Fruit fly (Drosophila melanogaster): ENCODE results near the gene CG15446.
A peak's percentile ranks its signal among the peaks of the same experiment; 100 is the strongest.

CG15446 gene

DNA sequence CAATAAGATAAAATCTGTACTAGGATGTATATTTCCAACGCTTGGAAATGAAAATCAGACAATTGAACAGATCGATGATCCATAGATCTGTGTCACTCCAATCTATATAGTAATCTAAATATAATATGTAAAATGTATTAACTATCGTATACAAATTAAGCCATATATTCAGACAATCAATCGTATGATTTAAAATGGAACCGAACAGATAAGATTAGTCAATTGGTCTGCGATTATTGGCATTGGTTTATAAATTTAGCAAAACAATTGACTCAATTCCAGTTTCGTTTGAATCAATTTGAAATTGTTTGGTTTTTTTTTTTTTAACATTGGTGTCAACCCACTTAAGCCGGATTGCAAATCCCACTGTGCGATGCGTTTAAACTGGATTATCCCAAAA is 34.1 kb downstream of the CG15446 start:
- TF ChIP-seq noc (tag; optimal IDR thresholded peaks at IDR 0.05) = no peak

dm6 chrX:21067474-21067873 is 34.5 kb downstream of the CG15446 start, which contains the start of gene CG32512:
CG32512 (minus strand) TSS chrX:21067540.
- no peak for TF ChIP-seq noc (tag; optimal IDR thresholded peaks at IDR 0.05)

- TF ChIP-seq noc (tag; optimal IDR thresholded peaks at IDR 0.05) = no peak
Measured at dm6 chrX:21065775-21066174, 36.2 kb downstream of the CG15446 start.

DNA sequence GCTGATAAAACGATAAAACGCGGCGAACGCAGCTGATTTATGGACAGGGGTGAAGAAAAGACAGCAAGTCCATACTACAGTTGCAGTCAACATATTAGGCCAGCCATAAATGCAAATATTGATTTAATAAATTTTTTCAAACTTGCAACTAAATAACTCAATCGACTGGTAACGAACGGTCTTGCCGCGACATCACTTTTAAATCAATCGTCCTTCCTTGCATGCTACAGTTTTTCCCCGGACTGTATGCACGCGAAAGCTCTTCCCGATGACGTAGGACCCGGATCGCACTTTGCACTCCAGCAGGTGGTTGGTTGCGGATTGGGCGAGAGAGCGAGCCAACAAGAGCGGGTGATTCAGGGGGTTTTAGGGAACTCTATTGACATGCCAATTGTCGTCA is 37.1 kb downstream of the CG15446 start:
- no peak for TF ChIP-seq noc (tag; optimal IDR thresholded peaks at IDR 0.05)

dm6 chrX:21060579-21060978 is 41.4 kb downstream of the CG15446 start:
- TF ChIP-seq noc (tag; optimal IDR thresholded peaks at IDR 0.05) = no peak

DNA sequence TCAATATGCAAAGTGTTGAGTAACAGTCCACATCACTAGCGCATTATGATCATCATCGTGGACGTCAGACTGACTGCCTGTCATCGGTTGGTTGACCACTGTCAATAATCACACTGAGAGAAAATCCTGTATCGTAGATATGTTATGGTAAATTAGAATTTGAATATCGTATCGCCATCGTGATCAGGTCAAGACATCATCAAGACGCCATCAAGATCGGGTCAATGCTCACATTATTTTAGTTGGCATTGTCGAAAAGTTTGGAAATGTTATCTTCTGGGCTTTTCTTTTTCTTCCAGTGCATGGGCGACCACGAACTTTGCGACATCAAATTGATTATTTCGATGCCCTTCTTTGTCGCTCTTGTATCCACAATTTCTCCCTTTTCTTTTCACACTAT is 43.0 kb downstream of the CG15446 start:
- TF ChIP-seq noc (tag; optimal IDR thresholded peaks at IDR 0.05) = peak; percentile 83

- no peak for TF ChIP-seq noc (tag; optimal IDR thresholded peaks at IDR 0.05)
Measured at dm6 chrX:21058437-21058836, 43.6 kb downstream of the CG15446 start.

- TF ChIP-seq noc (tag; optimal IDR thresholded peaks at IDR 0.05) = no peak
Measured at dm6 chrX:21056732-21057131, 45.3 kb downstream of the CG15446 start.

DNA sequence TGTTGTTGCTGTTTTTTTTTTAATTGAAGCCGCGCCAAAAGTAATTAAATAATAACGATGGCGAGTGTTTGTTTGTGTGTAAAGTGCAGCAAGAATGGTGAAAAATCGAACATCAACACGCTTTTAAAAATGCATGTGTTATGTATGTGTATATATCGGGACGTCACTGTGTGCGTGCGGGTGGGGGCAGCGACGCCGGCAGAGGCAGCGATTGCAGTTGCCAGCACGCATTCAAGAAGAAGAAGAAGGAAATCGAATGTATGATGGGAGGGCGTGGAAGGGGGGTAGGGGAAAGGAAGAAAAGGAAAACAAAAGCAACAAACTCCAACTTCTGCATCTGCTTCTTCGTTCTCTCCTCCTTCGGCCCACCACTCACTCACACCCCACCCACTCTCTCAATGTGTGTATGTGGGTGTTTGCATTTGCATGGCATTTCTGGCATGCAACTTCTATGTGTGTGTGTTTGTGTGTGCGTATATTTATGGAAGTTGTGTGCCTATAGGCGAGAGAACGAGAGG is 47.0 kb downstream of the CG15446 start:
- no peak for TF ChIP-seq noc (tag; optimal IDR thresholded peaks at IDR 0.05)

DNA sequence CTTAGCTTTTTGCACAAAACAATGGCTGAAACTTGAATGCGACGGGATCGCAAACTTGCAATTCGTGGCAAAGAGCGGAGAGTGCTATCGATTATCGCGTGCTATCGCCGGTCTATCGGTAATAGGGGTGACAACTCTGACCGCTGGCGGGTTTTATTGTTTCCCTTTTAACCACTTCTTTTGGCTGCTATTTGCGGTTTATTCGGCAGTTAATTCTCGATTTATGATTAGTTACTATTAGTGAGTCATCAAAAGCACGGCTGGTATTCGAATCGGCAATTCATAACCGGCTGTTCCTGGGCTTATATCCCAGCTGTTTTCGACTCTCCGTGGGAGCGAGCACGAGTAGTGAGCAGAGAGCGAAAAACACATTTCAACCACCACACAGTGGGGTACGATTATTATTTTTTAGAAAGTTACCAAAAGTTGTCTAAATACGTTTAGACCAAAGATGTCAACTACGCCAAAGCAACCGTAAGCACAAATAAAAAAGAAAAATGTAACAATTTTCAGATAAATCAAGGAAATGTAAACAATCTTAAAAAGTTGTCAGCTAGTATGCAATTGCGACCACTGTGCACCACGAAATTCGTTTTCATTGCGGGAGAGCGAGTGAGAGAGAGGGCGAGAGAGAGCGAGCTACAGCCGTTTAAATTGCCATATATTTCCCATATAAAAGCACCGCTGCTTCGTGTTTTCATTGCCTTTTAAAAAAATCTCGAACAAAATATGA is 48.0 kb downstream of the CG15446 start, which contains the start of the genes Stt3A and bves:
Stt3A (minus strand) TSS at position 89 of the 733 bp plus-strand sequence.
bves (plus strand) TSS at position 115 of the 733 bp plus-strand sequence.
- TF ChIP-seq noc (tag; optimal IDR thresholded peaks at IDR 0.05) = peak; percentile 97

- TF ChIP-seq noc (tag; optimal IDR thresholded peaks at IDR 0.05) = peak; percentile 71
Measured at dm6 chrX:21053099-21053715, 48.8 kb downstream of the CG15446 start.

DNA sequence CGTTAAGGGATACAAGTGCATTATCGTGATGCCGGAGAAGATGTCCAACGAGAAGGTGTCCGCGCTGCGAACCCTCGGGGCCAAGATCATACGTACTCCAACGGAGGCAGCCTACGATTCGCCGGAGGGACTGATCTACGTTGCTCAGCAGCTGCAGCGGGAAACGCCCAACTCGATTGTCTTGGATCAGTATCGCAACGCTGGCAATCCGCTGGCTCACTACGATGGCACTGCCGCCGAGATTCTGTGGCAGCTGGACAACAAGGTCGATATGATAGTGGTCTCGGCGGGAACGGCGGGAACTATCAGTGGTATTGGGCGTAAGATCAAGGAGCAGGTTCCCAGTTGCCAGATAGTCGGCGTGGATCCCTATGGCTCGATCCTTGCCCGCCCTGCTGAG is 54.3 kb downstream of the CG15446 start:
- TF ChIP-seq noc (tag; optimal IDR thresholded peaks at IDR 0.05) = no peak

- no peak for TF ChIP-seq noc (tag; optimal IDR thresholded peaks at IDR 0.05)
Measured at dm6 chrX:21046141-21046540, 55.9 kb downstream of the CG15446 start.

All from whole organism, larva.